Worm (Caenorhabditis elegans) whole organism, L1 larva: ENCODE measurements around the gene C32B5.15.

Experiments used
- fkh-10 ChIP-seq: sonication (generic microtip); optimal IDR thresholded peaks from 2 replicates; lab custom pipeline; 2017; ENCODE audit warnings: missing biosample characterization, missing genetic modification reagents, missing genetic modification characterization
- skn-1 ChIP-seq: fragments of 150-350 bp; optimal IDR thresholded peaks from 2 replicates; lab custom pipeline; 2014; ENCODE audit warnings: missing biosample characterization, missing genetic modification characterization
- zip-4 ChIP-seq: fragments of 200-800 bp; sonication (Bioruptor generic); optimal IDR thresholded peaks from 2 replicates; lab custom pipeline; 2018; ENCODE audit warnings: mild to moderate bottlenecking, missing genetic modification characterization, moderate library complexity, missing compliant biosample characterization

DNA sequence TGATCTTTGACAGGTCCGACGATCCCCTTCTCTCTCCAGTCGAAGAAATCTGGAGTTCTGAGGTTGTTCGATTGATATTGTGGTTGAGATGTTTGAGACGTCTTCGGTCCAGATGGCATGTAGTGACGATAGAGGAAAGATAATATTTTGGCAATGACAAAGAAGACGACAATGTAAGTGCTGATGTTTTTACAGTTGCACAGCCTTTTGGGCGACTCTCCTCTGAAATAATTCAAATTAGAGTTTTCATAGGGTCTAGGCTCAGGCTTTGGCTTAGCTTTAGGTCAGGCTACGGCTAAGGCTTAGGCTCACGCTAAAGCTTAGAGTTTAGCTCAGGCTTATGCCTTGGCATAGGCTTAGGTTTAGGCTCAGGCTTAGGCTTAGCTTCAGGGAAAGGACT, 10.8 kb downstream of the C32B5.15 start, which contains the start of gene C32B5.13:
- TF ChIP-seq skn-1: no peak
- no peak for TF ChIP-seq fkh-10 (GFP tag; lab: Kevin White, UChicago)
- TF ChIP-seq zip-4 (GFP tag; lab: Kevin White, UChicago): no peak
